Fruit fly (Drosophila melanogaster) whole organism, embryonic: Measurements from ENCODE around the gene Gr98d.

Experiments used
- CG1024 ChIP-seq: fragments of 200-800 bp; sonication (Bioruptor generic); IDR thresholded peaks from 2 replicates; pipeline ENCODE4 v1.3.6; 2022; ENCODE audit warnings: missing biosample characterization, missing genetic modification characterization
- CG10267 ChIP-seq: fragments of 200-800 bp; sonication (Bioruptor generic); optimal IDR thresholded peaks from 2 replicates; lab custom pipeline; 2018; ENCODE audit warnings: missing biosample characterization, mild to moderate bottlenecking, missing genetic modification characterization, moderate library complexity
- CG10274 ChIP-seq: fragments of 200-800 bp; sonication (Bioruptor generic); optimal IDR thresholded peaks from 3 replicates; lab custom pipeline; 2017; ENCODE audit warnings: missing biosample characterization, mild to moderate bottlenecking, missing genetic modification characterization
- CG10979 ChIP-seq: fragments of 200-800 bp; sonication (Bioruptor generic); optimal IDR thresholded peaks from 2 replicates; lab custom pipeline; 2018; ENCODE audit warnings: missing biosample characterization, mild to moderate bottlenecking, missing genetic modification characterization, moderate library complexity
- CG11085 ChIP-seq: fragments of 200-800 bp; sonication (Bioruptor generic); IDR thresholded peaks from 2 replicates; pipeline ENCODE4 v1.3.6; 2022; ENCODE audit warnings: missing biosample characterization, missing genetic modification characterization
- CG11093 ChIP-seq: fragments of 200-800 bp; sonication (Bioruptor generic); IDR thresholded peaks from 3 replicates; pipeline ENCODE4 v1.3.6; 2022; ENCODE audit warnings: missing biosample characterization, missing genetic modification characterization
- CG1529 ChIP-seq: fragments of 200-800 bp; sonication (Bioruptor generic); optimal IDR thresholded peaks from 3 replicates; lab custom pipeline; 2018; ENCODE audit warnings: missing biosample characterization, missing genetic modification characterization
- CG16813 ChIP-seq: fragments of 200-800 bp; sonication (Bioruptor generic); IDR thresholded peaks from 3 replicates; pipeline ENCODE4 v1.3.6; 2022; ENCODE audit warnings: missing biosample characterization, missing genetic modification characterization; ENCODE audit not compliant: partially characterized antibody
- CG17385 ChIP-seq: fragments of 200-800 bp; sonication (Bioruptor generic); optimal IDR thresholded peaks from 3 replicates; lab custom pipeline; 2018; ENCODE audit warnings: missing biosample characterization, mild to moderate bottlenecking, missing genetic modification characterization
- CG18262 ChIP-seq: fragments of 200-800 bp; optimal IDR thresholded peaks from 3 replicates; lab custom pipeline; 2019; ENCODE audit warnings: missing biosample characterization, mild to moderate bottlenecking, missing genetic modification characterization, moderate library complexity
- CG2202 ChIP-seq: fragments of 200-800 bp; sonication (Bioruptor generic); optimal IDR thresholded peaks from 2 replicates; lab custom pipeline; 2018; ENCODE audit warnings: missing biosample characterization, mild to moderate bottlenecking, missing genetic modification characterization
- CG4730 ChIP-seq: fragments of 200-800 bp; sonication (Bioruptor generic); IDR thresholded peaks from 2 replicates; pipeline ENCODE4 v1.3.6; 2022; ENCODE audit warnings: missing biosample characterization, missing genetic modification characterization
- CG7556 ChIP-seq: fragments of 200-800 bp; sonication (Bioruptor generic); optimal IDR thresholded peaks from 2 replicates; lab custom pipeline; 2017; ENCODE audit warnings: missing biosample characterization, mild to moderate bottlenecking, missing genetic modification characterization
- CG7745 ChIP-seq: fragments of 200-800 bp; sonication (Bioruptor generic); optimal IDR thresholded peaks from 2 replicates; lab custom pipeline; 2018; ENCODE audit warnings: missing biosample characterization, mild to moderate bottlenecking, missing genetic modification characterization, moderate library complexity
- CG8290 ChIP-seq, 3 experiments: fragments of 200-800 bp; sonication (Bioruptor generic); optimal IDR thresholded peaks; 2 replicates each; lab custom pipeline; 2016 to 2019; ENCODE audit warnings: missing biosample characterization in 3 of 3, missing genetic modification characterization in 3 of 3, mild to moderate bottlenecking in 2 of 3, moderate library complexity in 1 of 3
- CTCF ChIP-seq: fragments of 200-800 bp; sonication (Bioruptor generic); optimal IDR thresholded peaks from 2 replicates; lab custom pipeline; 2017; ENCODE audit warnings: missing biosample characterization, mild to moderate bottlenecking, missing genetic modification characterization, moderate library complexity
- Camta ChIP-seq: fragments of 200-800 bp; sonication (Bioruptor generic); optimal IDR thresholded peaks from 2 replicates; lab custom pipeline; 2016; ENCODE audit warnings: missing biosample characterization, missing genetic modification characterization
- CoRest ChIP-seq: fragments of 200-800 bp; sonication (Bioruptor generic); optimal IDR thresholded peaks from 3 replicates; lab custom pipeline; 2018; ENCODE audit warnings: missing biosample characterization, mild to moderate bottlenecking, missing genetic modification characterization, moderate library complexity
- Dll ChIP-seq: fragments of 200-800 bp; sonication (Bioruptor generic); IDR thresholded peaks from 4 replicates; pipeline ENCODE4 v1.3.6; 2022; ENCODE audit warnings: missing biosample characterization, missing genetic modification characterization; ENCODE audit not compliant: partially characterized antibody
- E2f1 ChIP-seq: fragments of 200-800 bp; sonication (Bioruptor generic); IDR thresholded peaks from 2 replicates; pipeline ENCODE4 v1.3.6; 2022; ENCODE audit warnings: missing biosample characterization, missing genetic modification characterization
- Myb ChIP-seq: fragments of 200-800 bp; sonication (Bioruptor generic); optimal IDR thresholded peaks from 2 replicates; lab custom pipeline; 2016; ENCODE audit warnings: missing biosample characterization, missing genetic modification characterization
- Nf-YB ChIP-seq: fragments of 200-800 bp; sonication (Bioruptor generic); optimal IDR thresholded peaks from 3 replicates; lab custom pipeline; 2019; ENCODE audit warnings: missing biosample characterization, mild to moderate bottlenecking, missing genetic modification characterization, moderate library complexity
- NfI ChIP-seq: fragments of 200-800 bp; sonication (Bioruptor generic); optimal IDR thresholded peaks from 3 replicates; lab custom pipeline; 2018; ENCODE audit warnings: missing biosample characterization, mild to moderate bottlenecking, missing genetic modification characterization, moderate library complexity
- Pdp1 ChIP-seq, 2 experiments: fragments of 200-800 bp; sonication (Bioruptor generic); optimal IDR thresholded peaks; 3 replicates each; lab custom pipeline; 2016; ENCODE audit warnings: missing biosample characterization in 2 of 2, missing genetic modification characterization in 2 of 2, mild to moderate bottlenecking in 1 of 2, moderate library complexity in 1 of 2
- Rfx ChIP-seq: fragments of 200-800 bp; sonication (Bioruptor generic); IDR thresholded peaks from 2 replicates; pipeline ENCODE4 v1.3.6; 2022; ENCODE audit warnings: missing biosample characterization, missing genetic modification characterization
- Stat92E ChIP-seq, 3 experiments: fragments of >200 bp in 2 of 3; fragments of 200-800 bp in 1 of 3; sonication (Bioruptor generic) in 1 of 3; optimal IDR thresholded peaks; 2 replicates each; lab custom pipeline; 2017 to 2019; ENCODE audit warnings: missing biosample characterization in 3 of 3, missing genetic modification characterization in 3 of 3, mild to moderate bottlenecking in 1 of 3, moderate library complexity in 1 of 3
- abd-A ChIP-seq: fragments of 200-800 bp; sonication (Bioruptor generic); optimal IDR thresholded peaks from 3 replicates; lab custom pipeline; 2019; ENCODE audit warnings: missing biosample characterization, mild to moderate bottlenecking, missing genetic modification characterization, moderate library complexity
- al ChIP-seq: fragments of 200-800 bp; sonication (Bioruptor generic); IDR thresholded peaks from 2 replicates; pipeline ENCODE4 v1.3.6; 2022; ENCODE audit warnings: missing biosample characterization, missing genetic modification characterization
- ash1 ChIP-seq: fragments of 200-800 bp; sonication (Bioruptor generic); optimal IDR thresholded peaks from 2 replicates; lab custom pipeline; 2018; ENCODE audit warnings: missing biosample characterization, mild to moderate bottlenecking, missing genetic modification characterization
- cg ChIP-seq: fragments of 200-800 bp; sonication (Bioruptor generic); optimal IDR thresholded peaks from 3 replicates; lab custom pipeline; 2019; ENCODE audit warnings: missing biosample characterization, mild to moderate bottlenecking, missing genetic modification characterization, moderate library complexity
- cwo ChIP-seq: fragments of 200-800 bp; sonication (Bioruptor generic); optimal IDR thresholded peaks from 3 replicates; lab custom pipeline; 2017; ENCODE audit warnings: missing biosample characterization, missing genetic modification characterization, mild to moderate bottlenecking, moderate library complexity, missing genetic modification reagents
- fru ChIP-seq: fragments of >200 bp; optimal IDR thresholded peaks from 2 replicates; lab custom pipeline; 2017
- gro ChIP-seq: fragments of 200-800 bp; sonication (Bioruptor generic); optimal IDR thresholded peaks from 2 replicates; lab custom pipeline; 2016; ENCODE audit warnings: missing biosample characterization, missing genetic modification characterization
- ken ChIP-seq: fragments of 200-800 bp; sonication (Bioruptor generic); IDR thresholded peaks from 3 replicates; pipeline ENCODE4 v1.3.6; 2022; ENCODE audit warnings: missing biosample characterization, missing genetic modification characterization
- klu ChIP-seq: fragments of 200-800 bp; sonication (Bioruptor generic); IDR thresholded peaks from 2 replicates; pipeline ENCODE4 v1.3.6; 2022; ENCODE audit warnings: missing biosample characterization, missing genetic modification characterization
- kni ChIP-seq: fragments of 200-800 bp; sonication (Bioruptor generic); optimal IDR thresholded peaks from 3 replicates; lab custom pipeline; 2017; ENCODE audit warnings: mild to moderate bottlenecking, missing biosample characterization, missing genetic modification reagents, missing genetic modification characterization
- mirr ChIP-seq: fragments of 200-800 bp; sonication (Bioruptor generic); optimal IDR thresholded peaks from 3 replicates; lab custom pipeline; 2018; ENCODE audit warnings: missing biosample characterization, mild to moderate bottlenecking, missing genetic modification characterization
- mld ChIP-seq: fragments of 200-800 bp; sonication (Bioruptor generic); IDR thresholded peaks from 3 replicates; pipeline ENCODE4 v1.3.6; 2022; ENCODE audit warnings: missing biosample characterization, missing genetic modification characterization; ENCODE audit not compliant: partially characterized antibody
- odd ChIP-seq: fragments of 200-800 bp; sonication (Bioruptor generic); optimal IDR thresholded peaks from 2 replicates; lab custom pipeline; 2017; ENCODE audit warnings: missing biosample characterization, mild to moderate bottlenecking, missing genetic modification characterization
- onecut ChIP-seq: fragments of 200-800 bp; sonication (Bioruptor generic); IDR thresholded peaks from 2 replicates; pipeline ENCODE4 v1.3.6; 2022; ENCODE audit warnings: missing biosample characterization, missing genetic modification characterization
- otp ChIP-seq: fragments of 200-800 bp; sonication (Bioruptor generic); IDR thresholded peaks from 3 replicates; pipeline ENCODE4, ENCODE4 v1.3.6; 2022; ENCODE audit warnings: missing biosample characterization, missing genetic modification characterization
- pan ChIP-seq, 4 experiments: fragments of >200 bp in 3 of 4; fragments of 200-800 bp in 1 of 4; sonication (Bioruptor generic) in 1 of 4; optimal IDR thresholded peaks in 3 of 4; IDR thresholded peaks in 1 of 4; 2 replicates each; pipeline versions ENCODE4 v1.3.6 to Lab custom; 2017 to 2022; ENCODE audit warnings: missing biosample characterization in 2 of 4, missing genetic modification characterization in 2 of 4, mixed read lengths in 1 of 4
- prd ChIP-seq, 3 experiments: fragments of >200 bp in 2 of 3; fragments of 200-800 bp in 1 of 3; sonication (Bioruptor generic) in 1 of 3; optimal IDR thresholded peaks in 2 of 3; IDR thresholded peaks in 1 of 3; 2 replicates in 2 of 3; 3 replicates in 1 of 3; pipeline versions ENCODE4 v1.3.6 to Lab custom; 2017 to 2022; ENCODE audit warnings: missing biosample characterization in 1 of 3, missing genetic modification characterization in 1 of 3
- repo ChIP-seq: fragments of 200-800 bp; sonication (Bioruptor generic); optimal IDR thresholded peaks from 2 replicates; lab custom pipeline; 2016; ENCODE audit warnings: missing biosample characterization, missing genetic modification characterization
- sens-2 ChIP-seq: fragments of 200-800 bp; sonication (Bioruptor generic); IDR thresholded peaks from 2 replicates; pipeline ENCODE4 v1.3.6; 2022; ENCODE audit warnings: missing biosample characterization, missing genetic modification characterization
- tap ChIP-seq: fragments of 200-800 bp; optimal IDR thresholded peaks from 3 replicates; lab custom pipeline; 2019; ENCODE audit warnings: missing biosample characterization, mild to moderate bottlenecking, missing genetic modification characterization, moderate library complexity
- unpg ChIP-seq: fragments of 200-800 bp; sonication (Bioruptor generic); optimal IDR thresholded peaks from 3 replicates; lab custom pipeline; 2018; ENCODE audit warnings: missing biosample characterization, mild to moderate bottlenecking, missing genetic modification characterization, moderate library complexity
- zen2 ChIP-seq: fragments of 200-800 bp; sonication (Bioruptor generic); IDR thresholded peaks from 3 replicates; pipeline ENCODE4 v1.3.6; 2022; ENCODE audit warnings: missing biosample characterization, missing genetic modification characterization; ENCODE audit not compliant: partially characterized antibody

Gene Gr98d

DNA sequence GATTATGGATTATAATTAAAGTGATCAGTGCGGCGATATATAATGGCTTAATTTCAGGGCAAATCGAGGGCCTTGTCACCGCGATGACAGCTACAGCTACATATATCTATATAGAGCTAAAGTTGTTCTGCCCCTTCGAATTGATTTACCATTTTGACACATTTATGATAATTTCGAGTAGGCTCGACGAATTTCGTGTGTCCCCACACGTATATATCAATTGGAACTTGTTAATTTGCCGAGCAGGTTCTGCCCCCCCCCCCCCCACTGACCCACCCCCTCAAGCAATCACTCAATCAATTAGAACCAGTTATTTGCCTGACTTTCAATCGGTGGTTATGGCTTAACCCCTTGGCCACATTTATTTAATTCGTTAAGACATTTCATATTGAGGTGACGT is 33.6 kb downstream of the Gr98d start (continued):
- TF ChIP-seq NfI (GFP tag; lab: Kevin White, UChicago) (no peak), Dll (GFP tag; lab: Robert Waterston, UW) (0 out of 4 replicates have a peak, but pooled peaks have one; percentile 28), odd (GFP tag; lab: Kevin White, UChicago) (no peak), CG10274 (GFP tag; lab: Kevin White, UChicago) (no peak), CoRest (tag; lab: Kevin White, UChicago) (peak; percentile 6), CG7745 (tag; lab: Kevin White, UChicago) (no peak), kni (GFP tag; lab: Kevin White, UChicago) (peak; percentile 44), sens-2 (GFP tag; lab: Robert Waterston, UW) (no peak), CG1529 (no peak), CG1024 (GFP tag; lab: Robert Waterston, UW) (no peak), CG16813 (GFP tag; lab: Robert Waterston, UW) (no peak), tap (tag; lab: Kevin White, UChicago) (no peak), CG2202 (tag; lab: Kevin White, UChicago) (no peak), Nf-YB (GFP tag; lab: Kevin White, UChicago) (no peak), prd (optimal IDR thresholded peaks at IDR 0.05; lab: Kevin White, UChicago) (no peak), prd (GFP tag; IDR thresholded peaks at IDR 0.05; lab: Robert Waterston, UW) (no peak), zen2 (GFP tag; lab: Robert Waterston, UW) (no peak), Camta (GFP tag; lab: Kevin White, UChicago) (no peak), klu (GFP tag; lab: Robert Waterston, UW) (no peak), fru (lab: Kevin White, UChicago) (no peak), al (GFP tag; lab: Robert Waterston, UW) (no peak), CG10267 (tag; lab: Kevin White, UChicago) (no peak), CG4730 (no peak), CG7556 (no peak), otp (GFP tag; lab: Robert Waterston, UW) (peak; percentile 59; the same call in 1 of the 3 replicates), E2f1 (no peak), cwo (GFP tag; lab: Kevin White, UChicago) (peak; percentile 1)

DNA sequence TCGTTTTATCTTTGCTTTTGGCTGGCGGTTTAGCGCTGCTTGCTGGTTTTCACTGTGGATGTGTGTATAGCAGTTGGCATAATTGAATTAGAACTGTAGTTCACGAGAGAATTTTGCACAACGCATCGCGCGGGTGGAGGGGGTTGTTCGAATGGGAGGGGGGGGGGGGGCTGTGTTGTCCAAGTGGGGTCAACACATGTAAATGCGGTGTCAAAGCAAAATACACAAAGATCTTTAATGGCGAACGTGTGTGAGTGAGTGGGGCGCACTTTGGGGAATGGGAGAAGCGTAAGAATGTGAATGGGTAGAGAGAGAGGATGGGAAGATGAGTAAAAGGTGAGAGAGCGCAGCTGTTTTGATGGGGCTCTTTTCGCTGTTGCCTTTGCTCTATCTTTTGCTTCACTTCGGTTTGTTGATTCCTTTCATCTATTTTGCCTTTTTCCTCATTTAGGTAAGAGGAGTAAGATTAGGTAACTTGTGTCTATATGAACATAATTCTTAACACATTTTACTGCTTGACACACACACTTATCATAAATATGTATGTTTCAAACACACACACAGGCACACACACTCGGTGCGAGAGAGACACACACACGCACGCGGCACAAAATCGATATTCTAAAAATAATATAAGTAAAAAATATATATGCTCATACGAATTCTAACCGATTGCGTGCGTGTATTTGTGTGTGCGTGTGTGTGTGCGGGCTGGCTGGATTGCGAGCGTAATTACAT is 34.6 kb downstream of the Gr98d start:
- peak in 1 of 2 experiments; percentile 85 for TF ChIP-seq Pdp1 (GFP tag; optimal IDR thresholded peaks at IDR 0.05; lab: Kevin White, UChicago)
- TF ChIP-seq ken (GFP tag; lab: Robert Waterston, UW), result no peak
- no peak for TF ChIP-seq Myb (GFP tag; lab: Kevin White, UChicago)
- no peak for TF ChIP-seq repo
- no peak for TF ChIP-seq CG8290 (GFP tag; optimal IDR thresholded peaks at IDR 0.05; lab: Kevin White, UChicago)
- peak in 1 of 2 experiments; percentile 18 for TF ChIP-seq CG8290 (tag; optimal IDR thresholded peaks at IDR 0.05; lab: Kevin White, UChicago)
- no peak for TF ChIP-seq ash1
- no peak for TF ChIP-seq Stat92E (GFP tag; optimal IDR thresholded peaks at IDR 0.05; lab: Kevin White, UChicago)
- no peak for TF ChIP-seq pan (optimal IDR thresholded peaks at IDR 0.05; lab: Kevin White, UChicago)
- TF ChIP-seq pan (GFP tag; optimal IDR thresholded peaks at IDR 0.05 in 1 of 2, IDR thresholded peaks at IDR 0.05 in 1 of 2), result no peak
- TF ChIP-seq CG17385 (GFP tag; lab: Kevin White, UChicago), result no peak
- TF ChIP-seq CTCF (GFP tag; lab: Kevin White, UChicago), result no peak
- peak; percentile 90 for TF ChIP-seq onecut (GFP tag; lab: Robert Waterston, UW)
- TF ChIP-seq CG11093, result no peak
- TF ChIP-seq CG18262, result no peak
- TF ChIP-seq CG11085 (GFP tag; lab: Robert Waterston, UW), result no peak
- peak; percentile 74 for TF ChIP-seq mirr
- no peak for TF ChIP-seq unpg (GFP tag; lab: Kevin White, UChicago)
- no peak for TF ChIP-seq CG10979 (tag; lab: Kevin White, UChicago)
- TF ChIP-seq cg (GFP tag; lab: Kevin White, UChicago), result peak; percentile 84
- peak; percentile 47 for TF ChIP-seq abd-A (tag; lab: Kevin White, UChicago)
- TF ChIP-seq Rfx (GFP tag; lab: Robert Waterston, UW), result no peak
- TF ChIP-seq mld (GFP tag; lab: Robert Waterston, UW), result no peak
- no peak for TF ChIP-seq gro (GFP tag; lab: Kevin White, UChicago)
